Worm (Caenorhabditis elegans) whole organism, young adult: Measurements from ENCODE around the gene F29F11.20.
A peak's percentile ranks its signal among the peaks of the same experiment; 100 is the strongest.

Source experiments
- C17E4.6 ChIP-seq: fragments of 200-800 bp; sonication (Bioruptor generic); IDR thresholded peaks from 2 replicates; pipeline ENCODE4 v1.3.6; 2022; ENCODE audit warnings: missing genetic modification reagents, missing genetic modification characterization, missing compliant biosample characterization
- F23B12.7 ChIP-seq: sonication (generic microtip); optimal IDR thresholded peaks from 2 replicates; lab custom pipeline; 2017; ENCODE audit warnings: missing genetic modification characterization, mild to moderate bottlenecking, missing compliant biosample characterization, antibody characterized with exemption, moderate library complexity; ENCODE audit not compliant: insufficient read depth
- F49E8.2 ChIP-seq: sonication (generic microtip); optimal IDR thresholded peaks from 3 replicates; lab custom pipeline; 2017; ENCODE audit warnings: missing genetic modification characterization, mild to moderate bottlenecking, missing compliant biosample characterization, antibody characterized with exemption, moderate library complexity; ENCODE audit not compliant: insufficient read depth
- F52B5.7 ChIP-seq: sonication (generic microtip); optimal IDR thresholded peaks from 2 replicates; lab custom pipeline; 2016; ENCODE audit warnings: mild to moderate bottlenecking, missing genetic modification characterization, missing compliant biosample characterization
- F57A8.1 ChIP-seq: fragments of 200-800 bp; sonication (Bioruptor generic); optimal IDR thresholded peaks from 2 replicates; lab custom pipeline; 2018; ENCODE audit warnings: mild to moderate bottlenecking, missing genetic modification characterization, moderate library complexity, missing compliant biosample characterization
- K11D2.4 ChIP-seq: fragments of 200-800 bp; sonication (Bioruptor generic); IDR thresholded peaks from 2 replicates; pipeline ENCODE4 v1.3.6; 2022; ENCODE audit warnings: missing genetic modification reagents, missing genetic modification characterization, missing compliant biosample characterization
- K12H6.12 ChIP-seq: fragments of 200-800 bp; sonication (Bioruptor generic); optimal IDR thresholded peaks from 2 replicates; lab custom pipeline; 2018; ENCODE audit warnings: mild to moderate bottlenecking, missing genetic modification characterization, missing compliant biosample characterization
- T26A5.8 ChIP-seq: sonication (generic microtip); optimal IDR thresholded peaks from 2 replicates; lab custom pipeline; 2016; ENCODE audit warnings: missing genetic modification characterization, missing compliant biosample characterization
- ZK185.1 ChIP-seq: sonication (generic microtip); optimal IDR thresholded peaks from 2 replicates; lab custom pipeline; 2016; ENCODE audit warnings: mild to moderate bottlenecking, missing genetic modification characterization, missing compliant biosample characterization; ENCODE audit not compliant: poor library complexity, severe bottlenecking
- akir-1 ChIP-seq: fragments of 200-800 bp; sonication (Bioruptor generic); optimal IDR thresholded peaks from 2 replicates; lab custom pipeline; 2018; ENCODE audit warnings: mild to moderate bottlenecking, missing genetic modification characterization, moderate library complexity, missing compliant biosample characterization
- athp-1 ChIP-seq: sonication (generic microtip); optimal IDR thresholded peaks from 2 replicates; lab custom pipeline; 2017; ENCODE audit warnings: mild to moderate bottlenecking, missing genetic modification characterization, missing compliant biosample characterization
- bed-1 ChIP-seq: fragments of 200-800 bp; sonication (Bioruptor generic); IDR thresholded peaks from 2 replicates; pipeline ENCODE4 v1.3.6; 2022; ENCODE audit warnings: missing genetic modification reagents, missing genetic modification characterization, missing compliant biosample characterization
- bed-2 ChIP-seq: fragments of 200-800 bp; sonication (Bioruptor generic); IDR thresholded peaks from 2 replicates; pipeline ENCODE4 v1.3.6; 2022; ENCODE audit warnings: missing genetic modification reagents, missing genetic modification characterization, missing compliant biosample characterization
- cebp-1 ChIP-seq, 2 experiments: fragments of 200-800 bp in 1 of 2; sonication (Bioruptor generic) in 1 of 2; sonication (generic microtip) in 1 of 2; IDR thresholded peaks in 1 of 2; optimal IDR thresholded peaks in 1 of 2; 2 replicates each; pipeline versions ENCODE4 v1.3.6 to Lab custom; 2017 to 2022; ENCODE audit warnings: missing compliant biosample characterization in 2 of 2, missing genetic modification characterization in 2 of 2, mild to moderate bottlenecking in 1 of 2, missing genetic modification reagents in 1 of 2, moderate library complexity in 1 of 2
- ceh-27 ChIP-seq: fragments of 200-800 bp; sonication (Bioruptor generic); optimal IDR thresholded peaks from 2 replicates; lab custom pipeline; 2018; ENCODE audit warnings: mild to moderate bottlenecking, missing genetic modification characterization, moderate library complexity, missing compliant biosample characterization
- ceh-58 ChIP-seq: fragments of 200-800 bp; sonication (Bioruptor generic); IDR thresholded peaks from 2 replicates; pipeline ENCODE4 v1.3.6; 2022; ENCODE audit warnings: missing genetic modification characterization, missing compliant biosample characterization
- ceh-79 ChIP-seq: sonication (generic microtip); optimal IDR thresholded peaks from 2 replicates; lab custom pipeline; 2017; ENCODE audit warnings: mild to moderate bottlenecking, missing genetic modification characterization, missing compliant biosample characterization
- die-1 ChIP-seq: sonication (generic microtip); optimal IDR thresholded peaks from 2 replicates; lab custom pipeline; 2016; ENCODE audit warnings: missing genotype, mild to moderate bottlenecking, missing genetic modification characterization, missing compliant biosample characterization
- dpl-1 ChIP-seq: fragments of 150-350 bp; optimal IDR thresholded peaks from 2 replicates; lab custom pipeline; 2014; ENCODE audit warnings: missing biosample characterization, missing genetic modification reagents, missing genetic modification characterization
- egrh-3 ChIP-seq: fragments of 200-800 bp; sonication (Bioruptor generic); IDR thresholded peaks from 2 replicates; pipeline ENCODE4 v1.3.6; 2022; ENCODE audit warnings: missing genetic modification reagents, missing genetic modification characterization, missing compliant biosample characterization
- fkh-3 ChIP-seq: sonication (generic microtip); optimal IDR thresholded peaks from 2 replicates; lab custom pipeline; 2016; ENCODE audit warnings: mild to moderate bottlenecking, missing genetic modification characterization, missing compliant biosample characterization
- gei-17 ChIP-seq: fragments of 200-800 bp; sonication (Bioruptor generic); optimal IDR thresholded peaks from 2 replicates; lab custom pipeline; 2018; ENCODE audit warnings: mild to moderate bottlenecking, missing genetic modification characterization, missing compliant biosample characterization
- him-1 ChIP-seq: sonication (generic microtip); optimal IDR thresholded peaks from 2 replicates; lab custom pipeline; 2016; ENCODE audit warnings: missing genotype, missing genetic modification reagents, missing genetic modification characterization, missing compliant biosample characterization
- hmg-20 ChIP-seq: fragments of 200-800 bp; sonication (Bioruptor generic); IDR thresholded peaks from 2 replicates; pipeline ENCODE4 v1.3.6; 2022; ENCODE audit warnings: missing genetic modification reagents, missing genetic modification characterization, missing compliant biosample characterization
- lin-26 ChIP-seq: fragments of 200-800 bp; sonication (Bioruptor generic); IDR thresholded peaks from 2 replicates; pipeline ENCODE4 v1.3.6; 2022; ENCODE audit warnings: missing genetic modification reagents, missing genetic modification characterization, missing compliant biosample characterization
- lin-54 ChIP-seq: fragments of 200-800 bp; sonication (Bioruptor generic); optimal IDR thresholded peaks from 2 replicates; lab custom pipeline; 2018; ENCODE audit warnings: mild to moderate bottlenecking, missing genetic modification characterization, missing compliant biosample characterization
- madf-3 ChIP-seq: fragments of 200-800 bp; sonication (Bioruptor generic); IDR thresholded peaks from 2 replicates; pipeline ENCODE4 v1.3.6; 2022; ENCODE audit warnings: missing genetic modification reagents, missing genetic modification characterization, missing compliant biosample characterization
- madf-8 ChIP-seq: fragments of 200-800 bp; sonication (Bioruptor generic); conservative IDR thresholded peaks from 2 replicates; pipeline ENCODE4 v1.3.6; 2022; ENCODE audit warnings: missing genetic modification reagents, missing genetic modification characterization, missing compliant biosample characterization
- mel-28 ChIP-seq: sonication (generic microtip); optimal IDR thresholded peaks from 2 replicates; lab custom pipeline; 2016; ENCODE audit warnings: borderline replicate concordance, mild to moderate bottlenecking, missing genetic modification characterization, missing compliant biosample characterization
- nhr-179 ChIP-seq: sonication (generic microtip); optimal IDR thresholded peaks from 2 replicates; lab custom pipeline; 2016; ENCODE audit warnings: mild to moderate bottlenecking, missing genetic modification characterization, missing compliant biosample characterization
- nhr-27 ChIP-seq: fragments of 200-800 bp; sonication (Bioruptor generic); optimal IDR thresholded peaks from 2 replicates; lab custom pipeline; 2018; ENCODE audit warnings: mild to moderate bottlenecking, missing genetic modification characterization, moderate library complexity, missing compliant biosample characterization
- nhr-80 ChIP-seq: sonication (generic microtip); optimal IDR thresholded peaks from 2 replicates; lab custom pipeline; 2016; ENCODE audit warnings: missing genetic modification characterization, missing compliant biosample characterization
- nhr-90 ChIP-seq: sonication (generic microtip); optimal IDR thresholded peaks from 2 replicates; lab custom pipeline; 2016; ENCODE audit warnings: missing genotype, mild to moderate bottlenecking, missing genetic modification characterization, missing compliant biosample characterization
- pbrm-1 ChIP-seq: fragments of 200-800 bp; sonication (Bioruptor generic); IDR thresholded peaks from 2 replicates; pipeline ENCODE4 v1.3.6; 2022; ENCODE audit warnings: missing genetic modification reagents, missing genetic modification characterization, missing compliant biosample characterization
- pha-4 ChIP-seq: fragments of 150-350 bp; sonication (generic microtip); optimal IDR thresholded peaks from 2 replicates; lab custom pipeline; 2014; ENCODE audit warnings: missing biosample characterization, missing genetic modification reagents, missing genetic modification characterization
- rcor-1 ChIP-seq: fragments of 200-800 bp; sonication (Bioruptor generic); IDR thresholded peaks from 2 replicates; pipeline ENCODE4 v1.3.6; 2022; ENCODE audit warnings: missing genetic modification reagents, missing genetic modification characterization, missing compliant biosample characterization
- repo-1 ChIP-seq: sonication (generic microtip); optimal IDR thresholded peaks from 2 replicates; lab custom pipeline; 2017; ENCODE audit warnings: mild to moderate bottlenecking, missing genetic modification characterization, missing compliant biosample characterization
- rpc-1 ChIP-seq, 2 experiments: fragments of 150-350 bp in 1 of 2; sonication (generic microtip) in 1 of 2; optimal IDR thresholded peaks; 2 replicates each; lab custom pipeline; 2014 to 2018; ENCODE audit warnings: missing biosample characterization in 1 of 2, missing genetic modification characterization in 1 of 2, missing genetic modification reagents in 1 of 2, missing genotype in 1 of 2
- sdz-38 ChIP-seq: sonication (generic microtip); optimal IDR thresholded peaks from 2 replicates; lab custom pipeline; 2016; ENCODE audit warnings: missing genotype, missing genetic modification characterization, missing compliant biosample characterization
- sea-2 ChIP-seq: fragments of 200-800 bp; sonication (Bioruptor generic); IDR thresholded peaks from 2 replicates; pipeline ENCODE4 v1.3.6; 2022; ENCODE audit warnings: missing genetic modification characterization, missing compliant biosample characterization
- tbp1 ChIP-seq: fragments of 200-800 bp; sonication (Bioruptor generic); optimal IDR thresholded peaks from 2 replicates; lab custom pipeline; 2018; ENCODE audit warnings: mild to moderate bottlenecking, missing genetic modification characterization, missing compliant biosample characterization
- xnd-1 ChIP-seq: sonication (generic microtip); optimal IDR thresholded peaks from 2 replicates; lab custom pipeline; 2016; ENCODE audit warnings: missing genotype, missing genetic modification reagents, missing genetic modification characterization, missing compliant biosample characterization
- ztf-22 ChIP-seq: fragments of 200-800 bp; sonication (Bioruptor generic); optimal IDR thresholded peaks from 2 replicates; lab custom pipeline; 2018; ENCODE audit warnings: mild to moderate bottlenecking, missing genetic modification characterization, moderate library complexity, missing compliant biosample characterization
- ztf-25 ChIP-seq: fragments of 200-800 bp; sonication (Bioruptor generic); IDR thresholded peaks from 2 replicates; pipeline ENCODE4 v1.3.6; 2022; ENCODE audit warnings: missing genetic modification reagents, missing genetic modification characterization, missing compliant biosample characterization
- ztf-26 ChIP-seq: sonication (generic microtip); optimal IDR thresholded peaks from 2 replicates; lab custom pipeline; 2017; ENCODE audit warnings: missing genetic modification characterization, missing compliant biosample characterization
- ztf-28 ChIP-seq: fragments of 200-800 bp; sonication (Bioruptor generic); IDR thresholded peaks from 2 replicates; pipeline ENCODE4 v1.3.6; 2022; ENCODE audit warnings: missing genetic modification reagents, missing genetic modification characterization, missing compliant biosample characterization

F29F11.20 gene

ce11 chrV:10715158-10716152 lies 27.8 kb downstream of the F29F11.20 start:
- TF ChIP-seq K12H6.12 (tag; lab: Kevin White, UChicago): peak; percentile 98
- no peak for TF ChIP-seq madf-8 (GFP tag; lab: Robert Waterston, UW)
- TF ChIP-seq bed-1 (GFP tag; lab: Robert Waterston, UW): no peak
- TF ChIP-seq madf-3: no peak; the same call in 1 of the 2 replicates
- no peak for TF ChIP-seq T26A5.8 (tag; lab: Kevin White, UChicago)
- peak; percentile 49 for TF ChIP-seq tbp1 (GFP tag; lab: Kevin White, UChicago)
- no peak for TF ChIP-seq sdz-38 (tag; lab: Kevin White, UChicago)
- TF ChIP-seq ztf-28 (GFP tag; lab: Robert Waterston, UW): no peak
- 0 out of 2 replicates have a peak, but pooled peaks have one; percentile 50 for TF ChIP-seq sea-2 (GFP tag; lab: Robert Waterston, UW)
- TF ChIP-seq F23B12.7: no peak
- TF ChIP-seq him-1 (tag; lab: Kevin White, UChicago): no peak
- TF ChIP-seq lin-54 (GFP tag; lab: Kevin White, UChicago): peak; percentile 30
- TF ChIP-seq xnd-1 (tag; lab: Kevin White, UChicago): no peak
- peak; percentile 95 for TF ChIP-seq K11D2.4 (GFP tag; lab: Robert Waterston, UW)
- TF ChIP-seq ZK185.1: no peak
- no peak for TF ChIP-seq dpl-1 (GFP tag; lab: Kevin White, UChicago)
- TF ChIP-seq ztf-22 (GFP tag; lab: Kevin White, UChicago): peak; percentile 92
- no peak for TF ChIP-seq pha-4
- no peak for TF ChIP-seq ceh-79 (tag; lab: Kevin White, UChicago)
- TF ChIP-seq F52B5.7 (tag; lab: Kevin White, UChicago): peak; percentile 83
- peak; percentile 96 for TF ChIP-seq cebp-1 (GFP tag; IDR thresholded peaks at IDR 0.05; lab: Robert Waterston, UW)
- peak; percentile 99 for TF ChIP-seq cebp-1 (tag; optimal IDR thresholded peaks at IDR 0.05; lab: Kevin White, UChicago)
- no peak for TF ChIP-seq athp-1 (tag; lab: Kevin White, UChicago)
- no peak for TF ChIP-seq bed-2 (GFP tag; lab: Robert Waterston, UW)
- no peak for TF ChIP-seq nhr-27 (tag; lab: Kevin White, UChicago)
- TF ChIP-seq gei-17 (GFP tag; lab: Kevin White, UChicago): peak; percentile 74
- TF ChIP-seq mel-28 (tag; lab: Kevin White, UChicago): no peak
- no peak for TF ChIP-seq akir-1
- TF ChIP-seq fkh-3 (tag; lab: Kevin White, UChicago): no peak
- TF ChIP-seq egrh-3 (GFP tag; lab: Robert Waterston, UW): peak; percentile 94
- no peak for TF ChIP-seq nhr-90 (tag; lab: Kevin White, UChicago)
- TF ChIP-seq nhr-80: peak; percentile 3
- no peak for TF ChIP-seq ztf-25 (GFP tag; lab: Robert Waterston, UW)
- TF ChIP-seq hmg-20: no peak
- no peak for TF ChIP-seq die-1
- TF ChIP-seq F49E8.2 (tag; lab: Kevin White, UChicago): no peak
- TF ChIP-seq lin-26 (GFP tag; lab: Robert Waterston, UW): peak; percentile 80; the same call in 1 of the 2 replicates
- peak; percentile 67 for TF ChIP-seq rcor-1 (GFP tag; lab: Robert Waterston, UW)
- peak; percentile 95 for TF ChIP-seq ceh-27
- TF ChIP-seq F57A8.1 (GFP tag; lab: Kevin White, UChicago): no peak
- TF ChIP-seq ztf-26 (tag; lab: Kevin White, UChicago): peak; percentile 82
- TF ChIP-seq rpc-1 (optimal IDR thresholded peaks at IDR 0.05; lab: Kevin White, UChicago): no peak
- TF ChIP-seq rpc-1 (tag; optimal IDR thresholded peaks at IDR 0.05; lab: Kevin White, UChicago): no peak
- no peak for TF ChIP-seq ceh-58 (GFP tag; lab: Robert Waterston, UW)
- no peak for TF ChIP-seq nhr-179 (tag; lab: Kevin White, UChicago)
- peak; percentile 5 for TF ChIP-seq repo-1
- no peak for TF ChIP-seq C17E4.6 (GFP tag; lab: Robert Waterston, UW)
- TF ChIP-seq pbrm-1 (GFP tag; lab: Robert Waterston, UW): peak; percentile 82
